Worm (Caenorhabditis elegans) whole organism, early embryonic: ENCODE results near the gene T27A10.5.

ENCODE experiments used
- B0310.2 ChIP-seq: sonication (generic microtip); optimal IDR thresholded peaks from 2 replicates; lab custom pipeline; 2016; ENCODE audit warnings: mild to moderate bottlenecking, missing genetic modification characterization, missing compliant biosample characterization
- F13C5.2 ChIP-seq: sonication (generic microtip); optimal IDR thresholded peaks from 2 replicates; lab custom pipeline; 2017; ENCODE audit warnings: mild to moderate bottlenecking, missing genetic modification characterization, inconsistent platforms, missing compliant biosample characterization
- aly-1 ChIP-seq: sonication (generic microtip); optimal IDR thresholded peaks from 2 replicates; lab custom pipeline; 2016; ENCODE audit warnings: missing genetic modification characterization, missing compliant biosample characterization
- ama-1 ChIP-seq: fragments of 150-350 bp; optimal IDR thresholded peaks from 2 replicates; lab custom pipeline; 2014
- ceh-13 ChIP-seq: fragments of 200-800 bp; sonication (Bioruptor generic); optimal IDR thresholded peaks from 2 replicates; lab custom pipeline; 2018; ENCODE audit warnings: mild to moderate bottlenecking, missing genetic modification characterization, missing compliant biosample characterization
- ceh-36 ChIP-seq: sonication (generic microtip); optimal IDR thresholded peaks from 2 replicates; lab custom pipeline; 2016; ENCODE audit warnings: missing genetic modification characterization, inconsistent platforms, missing compliant biosample characterization
- ets-7 ChIP-seq: sonication (generic microtip); optimal IDR thresholded peaks from 2 replicates; lab custom pipeline; 2016; ENCODE audit warnings: missing genotype, missing genetic modification characterization, missing compliant biosample characterization
- flt-1 ChIP-seq: fragments of 200-800 bp; sonication (Bioruptor generic); IDR thresholded peaks from 2 replicates; pipeline ENCODE4 v1.3.6; 2022; ENCODE audit warnings: missing genetic modification characterization, missing compliant biosample characterization
- hmbx-1 ChIP-seq: sonication (generic microtip); optimal IDR thresholded peaks from 2 replicates; lab custom pipeline; 2016; ENCODE audit warnings: mild to moderate bottlenecking, missing genetic modification characterization, missing compliant biosample characterization
- hmg-4 ChIP-seq: fragments of 200-800 bp; sonication (Bioruptor generic); optimal IDR thresholded peaks from 2 replicates; lab custom pipeline; 2018; ENCODE audit warnings: mild to moderate bottlenecking, missing genetic modification characterization, missing compliant biosample characterization
- hnd-1 ChIP-seq: sonication (generic microtip); optimal IDR thresholded peaks from 2 replicates; lab custom pipeline; 2016; ENCODE audit warnings: missing genetic modification characterization, missing compliant biosample characterization
- pes-1 ChIP-seq: fragments of 200-800 bp; sonication (Bioruptor generic); IDR thresholded peaks from 2 replicates; pipeline ENCODE4 v1.3.6; 2022; ENCODE audit warnings: missing genetic modification reagents, missing genetic modification characterization, missing compliant biosample characterization
- scrt-1 ChIP-seq: fragments of 200-800 bp; sonication (Bioruptor generic); IDR thresholded peaks from 2 replicates; pipeline ENCODE4 v1.3.6; 2022; ENCODE audit warnings: missing genetic modification characterization, missing compliant biosample characterization
- sea-1 ChIP-seq: fragments of 200-800 bp; sonication (Bioruptor generic); conservative IDR thresholded peaks from 2 replicates; pipeline ENCODE4 v1.3.6; 2022; ENCODE audit warnings: missing genetic modification characterization, missing compliant biosample characterization
- tbx-11 ChIP-seq: fragments of 200-800 bp; sonication (Bioruptor generic); IDR thresholded peaks from 2 replicates; pipeline ENCODE4 v1.3.6; 2022; ENCODE audit warnings: missing genetic modification characterization, missing compliant biosample characterization
- tbx-37 ChIP-seq: fragments of 200-800 bp; sonication (Bioruptor generic); conservative IDR thresholded peaks from 2 replicates; pipeline ENCODE4 v1.3.6; 2022; ENCODE audit warnings: missing genetic modification reagents, missing genetic modification characterization, missing compliant biosample characterization
- tra-4 ChIP-seq: sonication (generic microtip); optimal IDR thresholded peaks from 2 replicates; lab custom pipeline; 2017; ENCODE audit warnings: missing genetic modification characterization, missing compliant biosample characterization

T27A10.5 gene

DNA sequence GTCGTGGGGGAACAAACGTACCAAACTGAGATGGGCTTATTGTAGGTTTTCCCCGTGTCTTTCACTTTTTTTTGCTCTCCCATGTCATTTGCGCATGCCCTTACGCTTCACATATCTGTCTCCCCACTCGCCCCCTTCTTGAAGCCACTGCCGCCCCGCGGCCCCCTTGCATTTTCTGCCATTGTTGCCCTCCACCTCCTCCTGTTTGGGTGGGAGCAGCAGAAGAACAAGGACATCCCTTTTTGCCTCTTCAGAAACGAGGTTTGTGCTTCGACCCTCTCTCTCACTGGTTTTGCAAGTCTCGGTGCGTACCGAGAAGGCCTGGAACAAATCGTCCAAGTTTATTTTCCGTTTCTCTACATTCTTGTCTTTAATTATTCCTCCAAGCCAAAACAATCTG, 19.3 kb downstream of the T27A10.5 start:
- TF ChIP-seq ama-1 (lab: Kevin White, UChicago) (no peak), ceh-36 (no peak), ets-7 (tag; lab: Kevin White, UChicago) (no peak), flt-1 (no peak), hnd-1 (no peak), tra-4 (tag; lab: Kevin White, UChicago) (no peak), scrt-1 (GFP tag; lab: Robert Waterston, UW) (no peak), sea-1 (GFP tag; lab: Robert Waterston, UW) (no peak), tbx-37 (GFP tag; lab: Robert Waterston, UW) (no peak), pes-1 (no peak), tbx-11 (no peak), aly-1 (tag; lab: Kevin White, UChicago) (no peak), F13C5.2 (tag; lab: Kevin White, UChicago) (no peak), ceh-13 (GFP tag; lab: Kevin White, UChicago) (no peak), hmg-4 (GFP tag; lab: Kevin White, UChicago) (no peak), hmbx-1 (no peak)

DNA sequence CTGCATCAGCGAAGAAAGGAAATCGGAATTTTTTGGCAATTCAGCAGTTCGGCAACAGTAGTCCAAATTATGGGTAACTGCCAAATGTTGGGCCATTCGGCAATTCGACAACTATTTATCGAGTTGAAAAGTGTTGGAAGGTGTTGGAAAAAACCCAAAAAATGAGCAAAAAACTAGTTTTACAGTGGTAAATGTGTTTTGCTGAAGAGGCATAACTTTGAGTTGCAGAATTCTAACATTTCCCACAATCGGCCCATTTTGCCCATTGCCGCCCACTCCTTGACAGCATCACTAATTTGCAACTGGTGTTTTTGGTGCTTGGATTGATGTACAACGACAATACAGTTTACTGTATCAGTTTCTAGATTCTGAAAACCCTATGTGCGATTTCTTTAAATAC, 19.7 kb downstream of the T27A10.5 start:
- TF ChIP-seq scrt-1 (GFP tag; lab: Robert Waterston, UW) (no peak), ama-1 (lab: Kevin White, UChicago) (no peak), B0310.2 (tag; lab: Kevin White, UChicago) (no peak), pes-1 (no peak), ets-7 (tag; lab: Kevin White, UChicago) (no peak), ceh-13 (GFP tag; lab: Kevin White, UChicago) (no peak), hmbx-1 (no peak), aly-1 (tag; lab: Kevin White, UChicago) (no peak), F13C5.2 (tag; lab: Kevin White, UChicago) (no peak), flt-1 (no peak), hnd-1 (no peak), tra-4 (tag; lab: Kevin White, UChicago) (no peak), sea-1 (GFP tag; lab: Robert Waterston, UW) (no peak), hmg-4 (GFP tag; lab: Kevin White, UChicago) (no peak)

DNA sequence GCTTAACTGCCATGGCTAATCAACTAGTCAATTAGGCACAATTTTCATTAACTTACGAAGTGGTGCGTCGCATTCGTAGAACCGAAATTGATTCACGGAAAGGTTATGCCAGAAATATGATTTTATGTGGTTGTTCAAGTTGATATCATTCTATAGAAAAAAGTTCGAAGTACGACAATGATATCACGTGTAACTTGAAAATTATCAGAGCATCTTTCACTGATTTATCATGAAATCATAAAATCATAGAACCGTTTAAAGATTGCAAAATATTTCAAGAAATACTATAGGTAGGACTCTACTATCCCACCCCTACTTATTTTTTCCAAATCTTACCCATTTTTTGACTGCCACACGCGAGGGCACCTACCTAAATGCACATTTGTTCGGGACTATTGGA, 20.4 kb downstream of the T27A10.5 start:
- no peak for TF ChIP-seq B0310.2 (tag; lab: Kevin White, UChicago)
- TF ChIP-seq F13C5.2 (tag; lab: Kevin White, UChicago) = no peak
- no peak for TF ChIP-seq ama-1 (lab: Kevin White, UChicago)
- TF ChIP-seq ets-7 (tag; lab: Kevin White, UChicago) = no peak
- TF ChIP-seq scrt-1 (GFP tag; lab: Robert Waterston, UW) = no peak
- no peak for TF ChIP-seq aly-1 (tag; lab: Kevin White, UChicago)
- TF ChIP-seq tbx-37 (GFP tag; lab: Robert Waterston, UW) = no peak
- no peak for TF ChIP-seq ceh-36
- no peak for TF ChIP-seq hmg-4 (GFP tag; lab: Kevin White, UChicago)
- TF ChIP-seq ceh-13 (GFP tag; lab: Kevin White, UChicago) = no peak
- no peak for TF ChIP-seq hmbx-1
- TF ChIP-seq tra-4 (tag; lab: Kevin White, UChicago) = no peak
- TF ChIP-seq tbx-11 = no peak
- no peak for TF ChIP-seq sea-1 (GFP tag; lab: Robert Waterston, UW)
- TF ChIP-seq hnd-1 = no peak
- TF ChIP-seq flt-1 = no peak

DNA sequence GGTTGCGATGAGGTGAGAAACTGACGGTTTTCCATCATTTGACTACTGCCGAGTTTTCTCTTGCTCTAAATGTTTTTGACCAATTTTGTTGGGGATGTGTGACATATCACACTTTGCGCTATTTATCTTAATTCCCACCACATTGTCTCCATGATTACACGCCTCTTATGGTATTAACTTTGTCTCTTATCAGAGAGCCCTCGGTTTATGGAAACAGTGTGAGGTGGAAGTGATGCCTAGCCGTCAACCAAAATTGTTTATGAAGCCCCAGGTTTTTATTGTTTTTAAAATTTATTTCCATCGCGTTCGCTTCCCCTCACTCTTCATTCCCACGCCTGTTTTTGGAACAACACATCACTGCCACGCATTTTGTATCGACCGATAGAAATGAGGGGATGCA, 22.2 kb downstream of the T27A10.5 start:
- TF ChIP-seq ets-7 (tag; lab: Kevin White, UChicago) (no peak), sea-1 (GFP tag; lab: Robert Waterston, UW) (no peak), ama-1 (lab: Kevin White, UChicago) (no peak)

DNA sequence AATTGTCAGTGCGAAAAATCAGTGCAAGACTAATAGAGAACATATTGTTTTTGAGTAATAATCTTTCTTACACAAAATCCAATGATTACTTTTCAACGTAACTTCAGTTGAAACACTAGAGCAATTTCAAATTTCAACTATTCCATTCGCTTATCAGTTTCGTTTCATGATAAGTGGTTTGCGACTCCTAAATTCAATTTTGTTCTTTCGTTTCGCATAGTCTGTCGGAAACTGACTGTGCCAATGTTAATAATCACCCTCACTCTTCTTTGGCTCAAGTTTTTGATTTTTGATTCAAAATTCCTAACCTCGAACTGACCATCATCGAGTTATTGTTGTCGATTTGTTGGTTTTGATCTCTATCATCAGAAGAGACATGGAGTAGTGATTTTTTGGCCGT, 24.7 kb downstream of the T27A10.5 start:
- TF ChIP-seq B0310.2 (tag; lab: Kevin White, UChicago) (no peak), hmbx-1 (no peak), tbx-11 (no peak), ama-1 (lab: Kevin White, UChicago) (no peak), sea-1 (GFP tag; lab: Robert Waterston, UW) (no peak), pes-1 (no peak), ceh-13 (GFP tag; lab: Kevin White, UChicago) (no peak), hnd-1 (no peak), hmg-4 (GFP tag; lab: Kevin White, UChicago) (no peak), F13C5.2 (tag; lab: Kevin White, UChicago) (no peak), scrt-1 (GFP tag; lab: Robert Waterston, UW) (no peak), ceh-36 (no peak), flt-1 (no peak), tra-4 (tag; lab: Kevin White, UChicago) (no peak), tbx-37 (GFP tag; lab: Robert Waterston, UW) (no peak), aly-1 (tag; lab: Kevin White, UChicago) (no peak)

DNA sequence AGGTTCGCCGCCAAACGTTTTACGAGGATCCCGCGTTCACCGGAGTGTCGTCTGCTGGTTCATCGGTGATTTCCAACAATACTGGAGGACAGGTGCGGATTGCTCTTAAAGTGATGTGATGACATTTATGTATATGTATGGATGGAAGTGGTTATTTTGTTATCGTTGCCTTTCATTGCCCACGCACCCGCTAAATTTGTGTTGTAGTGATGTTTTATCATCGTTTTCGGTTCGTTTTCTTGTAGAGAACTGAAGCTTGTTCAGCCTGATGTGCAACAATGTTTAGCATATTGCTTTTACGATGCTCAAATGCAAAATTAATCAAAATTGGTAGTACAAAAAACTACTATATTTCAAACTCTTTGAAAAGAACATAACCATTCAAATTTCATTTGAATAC, 25.6 kb downstream of the T27A10.5 start:
- TF ChIP-seq sea-1 (GFP tag; lab: Robert Waterston, UW) = no peak
- TF ChIP-seq ceh-13 (GFP tag; lab: Kevin White, UChicago) = no peak
- no peak for TF ChIP-seq tbx-11

DNA sequence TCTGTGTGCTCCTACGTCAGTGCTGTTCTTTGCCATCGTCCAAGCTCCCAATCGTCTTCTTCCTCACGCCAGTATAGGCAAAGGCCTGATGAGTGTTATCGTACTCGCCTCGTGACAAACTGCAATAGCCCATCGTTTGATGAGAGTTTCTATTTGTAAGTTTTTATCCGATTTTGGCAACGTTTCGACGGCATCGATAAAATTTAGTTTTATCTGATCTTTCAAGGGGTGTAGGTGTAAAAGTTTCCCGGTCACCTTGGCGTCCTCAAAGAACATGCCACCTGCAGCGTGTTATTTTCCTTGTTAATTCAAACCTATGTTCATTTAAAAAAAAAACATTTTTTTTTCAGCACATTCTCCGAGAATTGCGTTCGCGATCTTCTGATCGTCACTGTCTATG, 26.3 kb downstream of the T27A10.5 start:
- no peak for TF ChIP-seq aly-1 (tag; lab: Kevin White, UChicago)
- TF ChIP-seq hmbx-1 = no peak
- TF ChIP-seq tbx-37 (GFP tag; lab: Robert Waterston, UW) = no peak
- no peak for TF ChIP-seq flt-1
- no peak for TF ChIP-seq scrt-1 (GFP tag; lab: Robert Waterston, UW)
- no peak for TF ChIP-seq tbx-11

DNA sequence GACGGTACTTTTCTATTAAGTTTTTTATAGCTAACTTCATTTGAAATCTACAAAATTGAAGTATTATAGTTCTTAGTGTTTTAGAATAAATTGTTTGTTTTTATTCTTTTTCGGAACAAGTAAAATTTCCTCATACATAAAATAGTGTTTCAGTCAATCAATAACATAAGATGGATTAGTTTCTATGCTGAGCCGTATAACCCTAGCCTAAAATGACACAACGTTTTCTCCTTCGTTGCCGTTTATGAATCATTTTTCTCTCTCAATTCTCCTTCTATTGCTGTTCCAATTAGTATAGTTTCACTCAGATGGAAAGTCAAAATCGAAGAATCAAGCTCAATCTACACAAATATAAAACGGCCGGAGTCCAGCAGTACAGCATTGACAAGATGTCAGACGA, 31.1 kb downstream of the T27A10.5 start, which contains the start of gene rgs-7:
Gene rgs-7 (plus strand): TSS at position 301 of the 400 bp plus-strand sequence.
- TF ChIP-seq ama-1 (lab: Kevin White, UChicago) = no peak
- no peak for TF ChIP-seq hnd-1
- no peak for TF ChIP-seq ceh-36
- TF ChIP-seq F13C5.2 (tag; lab: Kevin White, UChicago) = no peak
- no peak for TF ChIP-seq flt-1
- TF ChIP-seq sea-1 (GFP tag; lab: Robert Waterston, UW) = no peak
- TF ChIP-seq aly-1 (tag; lab: Kevin White, UChicago) = no peak
- no peak for TF ChIP-seq tbx-11
- no peak for TF ChIP-seq ceh-13 (GFP tag; lab: Kevin White, UChicago)
- TF ChIP-seq hmbx-1 = no peak
- no peak for TF ChIP-seq ets-7 (tag; lab: Kevin White, UChicago)
- TF ChIP-seq pes-1 = no peak
- no peak for TF ChIP-seq hmg-4 (GFP tag; lab: Kevin White, UChicago)
- TF ChIP-seq tra-4 (tag; lab: Kevin White, UChicago) = no peak
- no peak for TF ChIP-seq tbx-37 (GFP tag; lab: Robert Waterston, UW)
- no peak for TF ChIP-seq B0310.2 (tag; lab: Kevin White, UChicago)
- no peak for TF ChIP-seq scrt-1 (GFP tag; lab: Robert Waterston, UW)
